Fruit fly (Drosophila melanogaster): Measurements from ENCODE around the gene CG7903.

Gene CG7903

DNA sequence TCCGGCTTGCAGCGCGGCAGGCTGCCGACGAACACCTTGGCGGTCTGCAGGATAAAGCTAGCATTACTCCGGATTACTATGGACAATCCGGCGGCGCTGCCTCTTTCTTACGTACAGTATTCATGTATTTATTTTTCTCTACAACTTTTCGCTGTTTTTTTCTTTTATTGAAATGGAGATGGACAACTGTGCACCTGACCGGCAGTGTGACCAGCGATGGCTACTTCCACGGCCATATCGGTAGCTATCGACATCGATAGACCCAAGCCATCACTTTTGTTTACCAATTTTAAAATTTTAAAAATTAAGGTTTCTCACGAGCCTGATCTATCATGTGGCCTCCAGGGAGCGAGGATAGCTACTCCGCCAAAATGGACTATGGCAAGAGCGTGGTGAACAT lies at the start of gene CG7903, which contains the start of gene Sas-6:
TSS of gene CG7903 (minus strand) at position 197 of the 400 bp plus-strand sequence.
TSS of gene Sas-6 (plus strand) at position 323 of the 400 bp plus-strand sequence.
- no peak for TF ChIP-seq rn (GFP tag; IDR thresholded peaks at IDR 0.05)
- TF ChIP-seq CG4496 (GFP tag; IDR thresholded peaks at IDR 0.05), result peak; percentile 44; the same call in 1 of the 3 replicates

DNA sequence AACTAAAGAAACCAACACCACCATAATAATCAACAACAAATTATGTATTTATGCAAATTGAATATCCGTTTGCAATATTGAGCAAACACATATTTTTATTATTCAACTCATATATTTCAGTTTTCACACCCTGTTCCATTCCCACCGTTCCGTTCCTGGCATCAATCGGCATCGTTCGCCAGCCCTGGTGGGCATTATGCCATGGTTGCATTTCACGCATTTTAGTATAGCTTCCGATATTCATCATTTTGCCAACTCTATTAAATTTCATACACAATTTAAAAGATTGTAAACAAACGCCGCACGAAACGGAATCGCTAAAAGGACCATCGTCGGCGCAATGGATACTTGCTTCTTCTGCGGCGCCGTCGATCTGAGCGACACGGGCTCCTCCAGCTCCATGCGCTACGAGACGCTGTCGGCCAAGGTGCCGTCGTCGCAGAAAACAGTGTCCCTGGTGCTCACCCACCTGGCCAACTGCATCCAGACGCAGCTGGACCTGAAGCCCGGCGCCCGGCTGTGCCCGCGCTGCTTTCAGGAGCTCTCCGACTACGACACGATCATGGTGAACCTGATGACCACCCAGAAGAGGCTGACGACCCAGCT lies 48.2 kb upstream of the CG7903 start, which contains the start of gene Sry-delta:
TSS of gene Sry-delta (plus strand) at position 203 of the 606 bp plus-strand sequence.
- TF ChIP-seq CG32121 (GFP tag; IDR thresholded peaks at IDR 0.05) (no peak), CG14655 (GFP tag; optimal IDR thresholded peaks at IDR 0.05) (no peak), CG4496 (GFP tag; IDR thresholded peaks at IDR 0.05) (peak; percentile 43; the same call in 2 of the 3 replicates), Snoo (tag; optimal IDR thresholded peaks at IDR 0.05) (peak; percentile 65), D1 (tag; optimal IDR thresholded peaks at IDR 0.05) (no peak), CG13204 (GFP tag; optimal IDR thresholded peaks at IDR 0.05) (no peak), CG10348 (GFP tag; IDR thresholded peaks at IDR 0.05) (no peak), Ets98B (GFP tag; IDR thresholded peaks at IDR 0.05) (peak; percentile 75), CG15710 (tag; optimal IDR thresholded peaks at IDR 0.05) (peak; percentile 48), CG17806 (tag; optimal IDR thresholded peaks at IDR 0.05) (peak; percentile 23), EcR (GFP tag; optimal IDR thresholded peaks at IDR 0.05) (no peak), CG8301 (tag; optimal IDR thresholded peaks at IDR 0.05) (no peak), CG9948 (tag; optimal IDR thresholded peaks at IDR 0.05) (no peak), CG34367 (tag; optimal IDR thresholded peaks at IDR 0.05) (no peak), fd96Ca (GFP tag; IDR thresholded peaks at IDR 0.05) (peak; percentile 70; the same call in 2 of the 3 replicates), Pif1A (GFP tag; optimal IDR thresholded peaks at IDR 0.05) (no peak), CG12605 (GFP tag; IDR thresholded peaks at IDR 0.05) (no peak), gl (tag; optimal IDR thresholded peaks at IDR 0.05) (no peak), CG8159 (tag; optimal IDR thresholded peaks at IDR 0.05) (no peak), Pif1B (GFP tag; optimal IDR thresholded peaks at IDR 0.05) (no peak), rn (GFP tag; IDR thresholded peaks at IDR 0.05) (peak; percentile 42; the same call in 1 of the 2 replicates)

dm6 chr3R:30040879-30041278 lies 45.8 kb upstream of the CG7903 start:
- TF ChIP-seq CG8301 (tag; optimal IDR thresholded peaks at IDR 0.05) (no peak), CG8159 (tag; optimal IDR thresholded peaks at IDR 0.05) (no peak), Pif1A (GFP tag; optimal IDR thresholded peaks at IDR 0.05) (no peak), CG14655 (GFP tag; optimal IDR thresholded peaks at IDR 0.05) (no peak), CG9948 (tag; optimal IDR thresholded peaks at IDR 0.05) (no peak), CG12605 (GFP tag; IDR thresholded peaks at IDR 0.05) (no peak), gl (tag; optimal IDR thresholded peaks at IDR 0.05) (no peak), Pif1B (GFP tag; optimal IDR thresholded peaks at IDR 0.05) (no peak), CG34367 (tag; optimal IDR thresholded peaks at IDR 0.05) (no peak), CG17806 (tag; optimal IDR thresholded peaks at IDR 0.05) (no peak), Ets98B (GFP tag; IDR thresholded peaks at IDR 0.05) (no peak), CG32121 (GFP tag; IDR thresholded peaks at IDR 0.05) (no peak), rn (GFP tag; IDR thresholded peaks at IDR 0.05) (no peak), CG10348 (GFP tag; IDR thresholded peaks at IDR 0.05) (no peak), D1 (tag; optimal IDR thresholded peaks at IDR 0.05) (no peak), Snoo (tag; optimal IDR thresholded peaks at IDR 0.05) (no peak)

dm6 chr3R:30039494-30039893 lies 44.5 kb upstream of the CG7903 start, which contains the start of the genes janA, Sry-alpha and Sry-beta:
Gene janA (minus strand): TSS chr3R:30039533.
Gene Sry-alpha (plus strand): TSS chr3R:30039719.
Gene Sry-beta (plus strand): TSS chr3R:30039719.
- TF ChIP-seq CG17806 (tag; optimal IDR thresholded peaks at IDR 0.05) (no peak), CG15710 (tag; optimal IDR thresholded peaks at IDR 0.05) (peak; percentile 2)

dm6 chr3R:30038628-30039027 lies 43.6 kb upstream of the CG7903 start, which contains the start of gene janB:
Gene janB (minus strand): TSS chr3R:30038728.
- TF ChIP-seq CG8301 (tag; optimal IDR thresholded peaks at IDR 0.05) (no peak), CG9948 (tag; optimal IDR thresholded peaks at IDR 0.05) (no peak), CG13204 (GFP tag; optimal IDR thresholded peaks at IDR 0.05) (no peak), rn (GFP tag; IDR thresholded peaks at IDR 0.05) (no peak), Pif1B (GFP tag; optimal IDR thresholded peaks at IDR 0.05) (no peak), CG32121 (GFP tag; IDR thresholded peaks at IDR 0.05) (no peak), Ets98B (GFP tag; IDR thresholded peaks at IDR 0.05) (no peak), Pif1A (GFP tag; optimal IDR thresholded peaks at IDR 0.05) (no peak), D1 (tag; optimal IDR thresholded peaks at IDR 0.05) (no peak)

DNA sequence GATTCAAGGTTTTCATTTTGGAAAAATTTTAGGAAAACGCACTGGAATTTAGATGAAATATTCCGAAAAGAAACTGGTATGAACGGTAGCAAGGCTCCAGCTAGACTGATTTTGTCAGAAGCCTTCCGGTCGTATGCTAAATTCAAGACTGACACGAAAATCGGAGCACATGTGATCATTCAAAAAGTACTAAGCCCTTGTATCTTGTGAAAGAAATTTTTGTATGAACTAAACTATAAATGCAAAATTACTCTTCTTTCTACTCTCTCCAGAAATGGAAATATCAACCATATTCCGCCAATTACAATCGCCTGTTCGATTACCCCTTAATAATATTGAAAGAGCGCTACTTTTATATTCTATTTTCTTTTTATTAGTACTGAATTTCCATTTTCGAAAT lies 42.6 kb upstream of the CG7903 start, which contains the start of gene ocn:
TSS of gene ocn (minus strand) at position 101 of the 400 bp plus-strand sequence.
- TF ChIP-seq fd96Ca (GFP tag; IDR thresholded peaks at IDR 0.05), result no peak
- TF ChIP-seq Pif1B (GFP tag; optimal IDR thresholded peaks at IDR 0.05), result no peak
- no peak for TF ChIP-seq CG34367 (tag; optimal IDR thresholded peaks at IDR 0.05)
- TF ChIP-seq rn (GFP tag; IDR thresholded peaks at IDR 0.05), result no peak
- no peak for TF ChIP-seq CG14655 (GFP tag; optimal IDR thresholded peaks at IDR 0.05)
- TF ChIP-seq gl (tag; optimal IDR thresholded peaks at IDR 0.05), result no peak
- TF ChIP-seq CG15710 (tag; optimal IDR thresholded peaks at IDR 0.05), result no peak
- TF ChIP-seq CG12605 (GFP tag; IDR thresholded peaks at IDR 0.05), result no peak

dm6 chr3R:30036609-30037008 lies 41.6 kb upstream of the CG7903 start, which contains the start of gene ZIPIC:
Gene ZIPIC (minus strand): TSS chr3R:30036870.
- no peak for TF ChIP-seq fd96Ca (GFP tag; IDR thresholded peaks at IDR 0.05)
- TF ChIP-seq CG8159 (tag; optimal IDR thresholded peaks at IDR 0.05), result no peak
- no peak for TF ChIP-seq CG15710 (tag; optimal IDR thresholded peaks at IDR 0.05)
- no peak for TF ChIP-seq CG14655 (GFP tag; optimal IDR thresholded peaks at IDR 0.05)
- no peak for TF ChIP-seq EcR (GFP tag; optimal IDR thresholded peaks at IDR 0.05)
- no peak for TF ChIP-seq CG8301 (tag; optimal IDR thresholded peaks at IDR 0.05)
- TF ChIP-seq CG34367 (tag; optimal IDR thresholded peaks at IDR 0.05), result no peak
- TF ChIP-seq CG9948 (tag; optimal IDR thresholded peaks at IDR 0.05), result no peak
- TF ChIP-seq gl (tag; optimal IDR thresholded peaks at IDR 0.05), result no peak
- no peak for TF ChIP-seq CG4496 (GFP tag; IDR thresholded peaks at IDR 0.05)

Measured in whole organism, pupa.